Worm (Caenorhabditis elegans) whole organism, midembryonic: Measurements from ENCODE around the gene nphp-2.

Experiments
- T22C8.4 ChIP-seq: fragments of 200-800 bp; sonication (Bioruptor generic); IDR thresholded peaks from 2 replicates; pipeline ENCODE4 v1.3.6; 2022; ENCODE audit warnings: missing genetic modification characterization, missing compliant biosample characterization
- cog-1 ChIP-seq: sonication (generic microtip); optimal IDR thresholded peaks from 2 replicates; lab custom pipeline; 2016; ENCODE audit warnings: missing genetic modification characterization, missing compliant biosample characterization
- flt-1 ChIP-seq: fragments of 200-800 bp; sonication (Bioruptor generic); IDR thresholded peaks from 2 replicates; pipeline ENCODE4 v1.3.6; 2022; ENCODE audit warnings: missing genetic modification characterization, missing compliant biosample characterization
- klf-2 ChIP-seq: fragments of 200-800 bp; sonication (Bioruptor generic); conservative IDR thresholded peaks from 2 replicates; pipeline ENCODE4 v1.3.6; 2022; ENCODE audit warnings: missing genetic modification reagents, missing genetic modification characterization, missing compliant biosample characterization
- med-1 ChIP-seq: sonication (generic microtip); optimal IDR thresholded peaks from 2 replicates; lab custom pipeline; 2017; ENCODE audit warnings: missing genetic modification characterization, mild to moderate bottlenecking, missing compliant biosample characterization, antibody characterized with exemption, missing genetic modification reagents; ENCODE audit not compliant: insufficient read depth
- ref-1 ChIP-seq: fragments of 200-800 bp; sonication (Bioruptor generic); conservative IDR thresholded peaks from 2 replicates; pipeline ENCODE4 v1.3.6; 2022; ENCODE audit warnings: missing genetic modification reagents, missing genetic modification characterization, missing compliant biosample characterization
- tab-1 ChIP-seq: fragments of 200-800 bp; sonication (Bioruptor generic); IDR thresholded peaks from 2 replicates; pipeline ENCODE4 v1.3.6; 2022; ENCODE audit warnings: missing genetic modification characterization, missing compliant biosample characterization
- ztf-23 ChIP-seq: fragments of 200-800 bp; sonication (Bioruptor generic); IDR thresholded peaks from 2 replicates; pipeline ENCODE4 v1.3.6; 2022; ENCODE audit warnings: missing genetic modification reagents, missing genetic modification characterization, missing compliant biosample characterization
- ztf-29 ChIP-seq: fragments of 200-800 bp; sonication (Bioruptor generic); IDR thresholded peaks from 2 replicates; pipeline ENCODE4 v1.3.6; 2022; ENCODE audit warnings: missing genetic modification reagents, missing genetic modification characterization, missing compliant biosample characterization

The nphp-2 gene

DNA sequence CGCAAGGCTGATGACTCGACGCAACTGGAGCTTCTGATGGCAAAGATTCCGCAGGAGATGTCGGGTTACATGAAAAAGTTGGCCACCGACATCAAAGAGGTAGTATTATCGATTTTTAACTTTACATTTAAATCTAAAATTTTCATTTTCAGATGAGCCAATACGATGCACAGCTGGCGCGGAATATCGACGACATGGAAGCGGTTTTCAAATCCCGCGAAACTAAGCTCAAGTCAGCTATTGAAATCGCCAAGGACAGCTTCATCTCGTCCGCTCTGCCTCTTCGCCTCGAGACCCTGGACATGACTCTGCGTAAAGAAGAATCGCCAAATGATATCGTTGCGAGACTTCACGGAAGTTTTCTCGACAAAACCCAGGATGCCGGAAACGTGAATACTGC, 25.9 kb upstream of the nphp-2 start, which contains the start of gene T10B5.3:
TSS of gene T10B5.3 (minus strand) at position 101 of the 400 bp plus-strand sequence.
- TF ChIP-seq med-1 (no peak), ztf-23 (no peak), flt-1 (GFP tag; lab: Robert Waterston, UW) (no peak), tab-1 (GFP tag; lab: Robert Waterston, UW) (no peak), klf-2 (GFP tag; lab: Robert Waterston, UW) (no peak), cog-1 (tag; lab: Kevin White, UChicago) (no peak), T22C8.4 (GFP tag; lab: Robert Waterston, UW) (no peak), ztf-29 (no peak), ref-1 (no peak)

DNA sequence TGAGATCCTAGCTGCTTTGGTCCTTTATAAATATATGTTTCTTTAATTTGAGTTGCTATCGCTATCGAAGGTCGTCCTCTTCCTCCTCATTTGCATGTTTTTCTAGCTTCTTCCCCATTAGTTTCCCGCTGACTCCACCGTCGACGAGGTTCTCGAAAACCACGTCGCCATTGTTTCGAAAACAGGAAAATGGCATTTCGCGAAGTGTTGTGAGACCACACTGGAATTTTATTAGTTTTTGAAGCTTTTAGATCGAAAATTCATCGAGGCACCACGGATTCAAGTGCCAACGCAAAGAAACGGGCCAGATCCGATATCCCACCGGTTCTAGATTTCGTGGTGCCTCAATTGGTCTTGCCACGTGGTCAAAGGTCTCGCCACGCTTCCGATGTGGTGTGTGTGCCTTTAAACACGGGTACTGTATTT, 25.1 kb upstream of the nphp-2 start:
- TF ChIP-seq flt-1 (GFP tag; lab: Robert Waterston, UW) (no peak), cog-1 (tag; lab: Kevin White, UChicago) (no peak), T22C8.4 (GFP tag; lab: Robert Waterston, UW) (no peak), ref-1 (no peak), med-1 (no peak), tab-1 (GFP tag; lab: Robert Waterston, UW) (no peak), ztf-29 (no peak), klf-2 (GFP tag; lab: Robert Waterston, UW) (no peak), ztf-23 (no peak)

DNA sequence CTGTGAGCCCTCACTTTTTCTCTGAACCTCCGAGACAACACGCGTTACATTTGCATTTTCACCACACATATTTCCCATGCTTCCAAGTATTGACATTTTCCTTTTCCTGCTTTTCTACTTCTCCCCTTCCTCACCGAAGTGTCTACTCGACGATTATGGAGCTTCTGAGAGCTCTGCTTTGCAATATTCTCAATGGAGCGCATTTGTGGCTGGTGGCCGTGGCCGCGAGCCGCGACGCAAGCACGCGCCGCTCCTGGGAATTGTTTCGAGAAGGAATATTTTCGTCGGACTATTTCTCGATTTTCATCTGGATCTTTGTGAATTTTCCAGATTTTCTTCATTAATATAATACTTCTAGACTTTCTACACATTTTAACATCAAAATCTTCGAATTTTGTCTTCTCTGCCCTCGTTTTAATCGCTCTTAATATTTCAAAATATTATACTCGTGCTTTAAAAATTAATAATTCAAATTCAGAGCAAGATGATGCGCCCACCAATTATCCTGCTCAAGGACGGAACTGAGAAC, 23.8 kb upstream of the nphp-2 start, which contains the start of the genes T10B5.4 and cct-7:
TSS of gene T10B5.4 (minus strand) at position 40 of the 529 bp plus-strand sequence.
TSS of gene cct-7 (plus strand) at position 479 of the 529 bp plus-strand sequence.
- TF ChIP-seq med-1: no peak
- TF ChIP-seq tab-1 (GFP tag; lab: Robert Waterston, UW): peak; percentile 52; the same call in 1 of the 2 replicates
- TF ChIP-seq flt-1 (GFP tag; lab: Robert Waterston, UW): peak; percentile 76
- no peak for TF ChIP-seq klf-2 (GFP tag; lab: Robert Waterston, UW)
- TF ChIP-seq ztf-29: 0 out of 2 replicates have a peak, but pooled peaks have one; percentile 34
- peak; percentile 67 for TF ChIP-seq cog-1 (tag; lab: Kevin White, UChicago)
- 0 out of 2 replicates have a peak, but pooled peaks have one; percentile 11 for TF ChIP-seq T22C8.4 (GFP tag; lab: Robert Waterston, UW)
- TF ChIP-seq ztf-23: peak; percentile 75
- TF ChIP-seq ref-1: no peak

DNA sequence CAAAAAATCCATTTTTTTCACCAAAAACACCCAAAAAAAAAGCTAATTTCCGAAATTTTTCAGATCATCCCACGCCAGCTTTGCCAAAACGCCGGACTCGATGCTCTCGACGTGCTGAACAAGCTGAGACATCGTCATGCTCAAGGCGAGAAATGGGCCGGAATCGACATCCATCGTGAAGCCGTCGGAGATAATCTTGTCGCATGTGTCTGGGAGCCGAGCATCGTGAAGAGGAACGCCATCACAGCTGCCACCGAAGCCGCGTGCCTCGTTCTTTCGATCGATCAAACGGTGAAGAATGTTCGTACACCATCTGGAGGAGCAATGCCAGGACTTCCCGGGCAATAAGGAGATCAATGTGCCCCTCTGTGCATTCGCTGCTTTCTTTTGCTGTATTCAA, 20.8 kb upstream of the nphp-2 start:
- TF ChIP-seq klf-2 (GFP tag; lab: Robert Waterston, UW) (no peak), cog-1 (tag; lab: Kevin White, UChicago) (no peak), flt-1 (GFP tag; lab: Robert Waterston, UW) (no peak), tab-1 (GFP tag; lab: Robert Waterston, UW) (no peak), ztf-23 (no peak), ztf-29 (no peak), ref-1 (no peak), med-1 (no peak), T22C8.4 (GFP tag; lab: Robert Waterston, UW) (no peak)

DNA sequence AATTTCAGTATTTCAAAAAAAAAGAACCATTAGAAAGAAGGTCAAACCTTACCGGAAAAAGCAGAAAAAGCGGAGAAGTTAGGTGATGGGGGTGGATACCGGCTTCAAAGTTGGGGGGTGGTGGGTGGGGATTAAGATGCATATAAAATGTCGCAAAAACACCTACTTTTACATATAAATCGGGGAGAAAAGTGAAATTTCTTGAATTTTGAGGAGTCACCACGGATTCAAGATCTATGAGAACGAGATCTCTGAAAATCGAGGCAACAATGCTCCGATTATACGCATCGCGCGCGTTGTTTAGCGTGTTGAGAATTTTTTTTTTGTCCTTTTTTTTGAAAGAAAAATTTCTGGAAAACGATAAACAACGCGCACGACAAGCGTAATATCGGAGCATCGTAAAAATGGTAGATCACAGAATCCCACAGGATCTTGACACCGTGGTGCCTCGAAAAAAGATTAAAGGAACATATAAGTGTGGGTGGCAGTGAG, 20.0 kb upstream of the nphp-2 start:
- no peak for TF ChIP-seq cog-1 (tag; lab: Kevin White, UChicago)
- no peak for TF ChIP-seq ztf-23
- 0 out of 2 replicates have a peak, but pooled peaks have one; percentile 49 for TF ChIP-seq klf-2 (GFP tag; lab: Robert Waterston, UW)
- TF ChIP-seq flt-1 (GFP tag; lab: Robert Waterston, UW): no peak

DNA sequence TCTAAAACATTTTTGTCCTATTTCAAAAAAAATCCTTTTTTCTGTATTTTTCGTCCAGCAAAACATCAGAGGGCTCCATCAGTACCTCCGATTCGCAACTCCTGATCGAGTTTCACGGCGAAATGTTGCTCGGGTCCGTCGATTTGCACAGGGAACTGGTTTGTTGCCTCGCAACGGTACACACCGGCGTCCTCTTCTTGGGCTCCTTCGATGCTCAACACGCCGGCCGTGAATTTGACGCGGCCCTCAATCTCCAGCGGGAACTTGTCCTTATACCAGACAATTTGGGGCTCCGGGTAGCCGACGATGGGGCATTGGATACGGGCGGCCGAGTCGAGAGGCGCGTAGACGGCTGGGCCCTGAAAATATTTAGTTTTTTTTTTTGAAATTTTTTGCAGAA, 17.6 kb upstream of the nphp-2 start:
- TF ChIP-seq cog-1 (tag; lab: Kevin White, UChicago) (no peak), T22C8.4 (GFP tag; lab: Robert Waterston, UW) (no peak), ztf-23 (no peak), klf-2 (GFP tag; lab: Robert Waterston, UW) (no peak), ztf-29 (no peak)

DNA sequence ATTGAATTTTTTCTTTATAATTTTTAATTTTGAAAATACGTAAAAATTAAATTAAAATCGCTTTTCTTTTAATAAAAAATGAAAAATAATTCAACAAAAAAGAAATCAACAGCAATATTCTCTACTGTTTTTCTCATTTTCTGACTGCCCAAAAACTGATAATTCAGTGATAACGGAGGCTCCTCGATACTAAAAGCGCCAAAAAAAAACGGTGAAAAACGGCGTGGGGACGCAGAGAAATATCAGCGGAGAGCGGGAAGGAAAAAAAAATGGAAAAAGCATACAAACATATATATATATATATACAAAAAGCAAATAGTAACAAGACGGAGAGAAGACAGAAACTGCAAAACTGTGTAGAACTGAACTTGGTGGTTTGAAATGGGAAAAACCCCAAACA, 12.5 kb upstream of the nphp-2 start:
- TF ChIP-seq T22C8.4 (GFP tag; lab: Robert Waterston, UW): no peak
- no peak for TF ChIP-seq ztf-23
- TF ChIP-seq flt-1 (GFP tag; lab: Robert Waterston, UW): no peak
- TF ChIP-seq cog-1 (tag; lab: Kevin White, UChicago): no peak
- no peak for TF ChIP-seq klf-2 (GFP tag; lab: Robert Waterston, UW)
- TF ChIP-seq ref-1: no peak
- no peak for TF ChIP-seq med-1
- TF ChIP-seq ztf-29: no peak
- no peak for TF ChIP-seq tab-1 (GFP tag; lab: Robert Waterston, UW)

DNA sequence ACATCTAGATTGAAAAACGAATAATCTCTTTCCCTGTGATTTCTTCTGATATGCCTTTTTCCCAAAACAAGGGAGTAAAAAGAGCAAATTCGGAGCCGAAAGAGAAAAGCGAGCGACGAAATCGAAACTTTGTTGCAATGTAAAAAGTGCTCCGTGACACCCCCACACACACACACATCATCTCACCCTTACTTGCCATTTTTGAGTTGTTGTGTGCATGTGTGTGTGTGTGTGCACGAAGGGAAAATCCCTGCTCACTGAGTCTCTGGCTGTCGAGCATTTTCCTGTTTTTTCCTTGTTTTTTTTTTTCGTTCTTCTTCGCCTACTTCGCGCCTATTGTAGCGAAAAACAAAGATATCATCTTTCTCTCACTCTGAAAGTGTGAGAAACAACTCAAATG, 8.6 kb upstream of the nphp-2 start:
- TF ChIP-seq flt-1 (GFP tag; lab: Robert Waterston, UW) (no peak), klf-2 (GFP tag; lab: Robert Waterston, UW) (no peak), ztf-23 (no peak), ref-1 (no peak), T22C8.4 (GFP tag; lab: Robert Waterston, UW) (no peak), med-1 (no peak), cog-1 (tag; lab: Kevin White, UChicago) (no peak), ztf-29 (no peak), tab-1 (GFP tag; lab: Robert Waterston, UW) (no peak)

DNA sequence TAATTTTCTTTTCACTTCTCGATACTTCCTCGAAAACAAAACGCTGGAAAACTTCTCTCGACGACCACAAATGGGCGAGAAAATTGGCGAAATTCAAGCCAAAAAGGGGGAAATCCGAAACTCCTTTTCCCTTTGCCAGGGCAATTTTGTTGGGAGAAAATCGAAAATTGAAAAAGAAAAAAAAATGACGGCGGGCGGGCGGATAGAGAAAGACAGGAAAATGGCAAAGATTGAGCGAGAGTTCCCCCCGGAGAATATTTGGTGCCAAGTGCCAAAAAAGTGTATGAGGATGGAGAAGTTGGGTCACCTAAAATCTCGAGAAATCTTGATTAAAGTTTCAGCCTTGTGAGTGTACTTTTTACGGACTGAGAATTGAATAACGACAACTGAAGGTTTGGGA, 7.3 kb upstream of the nphp-2 start:
- TF ChIP-seq tab-1 (GFP tag; lab: Robert Waterston, UW) (no peak), klf-2 (GFP tag; lab: Robert Waterston, UW) (no peak), med-1 (no peak), ref-1 (no peak), ztf-23 (no peak), ztf-29 (no peak), flt-1 (GFP tag; lab: Robert Waterston, UW) (no peak), T22C8.4 (GFP tag; lab: Robert Waterston, UW) (no peak), cog-1 (tag; lab: Kevin White, UChicago) (no peak)

DNA sequence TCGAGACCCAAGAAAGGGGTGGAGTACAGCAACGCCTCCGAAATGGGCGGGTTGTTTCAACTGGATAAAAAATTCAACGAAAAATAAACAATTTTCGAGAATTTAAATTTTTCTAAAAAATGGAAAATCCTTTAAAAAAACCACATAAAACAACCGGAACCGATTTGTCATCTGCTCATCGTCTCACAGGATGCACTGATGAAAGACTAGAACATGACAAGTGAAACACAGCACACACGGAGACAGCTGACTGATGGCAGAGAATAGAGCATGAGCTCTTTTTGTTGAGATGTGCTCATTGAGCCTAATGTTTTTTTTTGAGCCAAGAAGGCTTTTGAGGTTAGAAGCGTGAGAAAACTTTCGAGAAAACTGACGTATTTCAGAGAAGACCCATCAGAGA, 5.6 kb upstream of the nphp-2 start:
- TF ChIP-seq ztf-23: no peak
- TF ChIP-seq klf-2 (GFP tag; lab: Robert Waterston, UW): no peak
